Worm (Caenorhabditis elegans) whole organism, midembryonic: ENCODE results near the gene F13E6.1.
A peak's percentile ranks its signal among the peaks of the same experiment; 100 is the strongest.

Experiments used
- T22C8.4 ChIP-seq: fragments of 200-800 bp; sonication (Bioruptor generic); IDR thresholded peaks from 2 replicates; pipeline ENCODE4 v1.3.6; 2022; ENCODE audit warnings: missing genetic modification characterization, missing compliant biosample characterization
- cog-1 ChIP-seq: sonication (generic microtip); optimal IDR thresholded peaks from 2 replicates; lab custom pipeline; 2016; ENCODE audit warnings: missing genetic modification characterization, missing compliant biosample characterization
- flt-1 ChIP-seq: fragments of 200-800 bp; sonication (Bioruptor generic); IDR thresholded peaks from 2 replicates; pipeline ENCODE4 v1.3.6; 2022; ENCODE audit warnings: missing genetic modification characterization, missing compliant biosample characterization
- klf-2 ChIP-seq: fragments of 200-800 bp; sonication (Bioruptor generic); conservative IDR thresholded peaks from 2 replicates; pipeline ENCODE4 v1.3.6; 2022; ENCODE audit warnings: missing genetic modification reagents, missing genetic modification characterization, missing compliant biosample characterization
- med-1 ChIP-seq: sonication (generic microtip); optimal IDR thresholded peaks from 2 replicates; lab custom pipeline; 2017; ENCODE audit warnings: missing genetic modification characterization, mild to moderate bottlenecking, missing compliant biosample characterization, antibody characterized with exemption, missing genetic modification reagents; ENCODE audit not compliant: insufficient read depth
- ref-1 ChIP-seq: fragments of 200-800 bp; sonication (Bioruptor generic); conservative IDR thresholded peaks from 2 replicates; pipeline ENCODE4 v1.3.6; 2022; ENCODE audit warnings: missing genetic modification reagents, missing genetic modification characterization, missing compliant biosample characterization
- tab-1 ChIP-seq: fragments of 200-800 bp; sonication (Bioruptor generic); IDR thresholded peaks from 2 replicates; pipeline ENCODE4 v1.3.6; 2022; ENCODE audit warnings: missing genetic modification characterization, missing compliant biosample characterization
- ztf-23 ChIP-seq: fragments of 200-800 bp; sonication (Bioruptor generic); IDR thresholded peaks from 2 replicates; pipeline ENCODE4 v1.3.6; 2022; ENCODE audit warnings: missing genetic modification reagents, missing genetic modification characterization, missing compliant biosample characterization
- ztf-29 ChIP-seq: fragments of 200-800 bp; sonication (Bioruptor generic); IDR thresholded peaks from 2 replicates; pipeline ENCODE4 v1.3.6; 2022; ENCODE audit warnings: missing genetic modification reagents, missing genetic modification characterization, missing compliant biosample characterization

Gene F13E6.1

ce11 chrX:10667424-10668291 lies 9.3 kb downstream of the F13E6.1 start:
- TF ChIP-seq flt-1: peak; percentile 72
- TF ChIP-seq ref-1 (GFP tag; lab: Robert Waterston, UW): no peak
- TF ChIP-seq tab-1: 0 out of 2 replicates have a peak, but pooled peaks have one; percentile 32
- TF ChIP-seq ztf-23: peak; percentile 43; the same call in 1 of the 2 replicates
- no peak for TF ChIP-seq cog-1
- no peak for TF ChIP-seq med-1 (GFP tag; lab: Kevin White, UChicago)
- no peak for TF ChIP-seq T22C8.4
- TF ChIP-seq ztf-29 (GFP tag; lab: Robert Waterston, UW): no peak

DNA sequence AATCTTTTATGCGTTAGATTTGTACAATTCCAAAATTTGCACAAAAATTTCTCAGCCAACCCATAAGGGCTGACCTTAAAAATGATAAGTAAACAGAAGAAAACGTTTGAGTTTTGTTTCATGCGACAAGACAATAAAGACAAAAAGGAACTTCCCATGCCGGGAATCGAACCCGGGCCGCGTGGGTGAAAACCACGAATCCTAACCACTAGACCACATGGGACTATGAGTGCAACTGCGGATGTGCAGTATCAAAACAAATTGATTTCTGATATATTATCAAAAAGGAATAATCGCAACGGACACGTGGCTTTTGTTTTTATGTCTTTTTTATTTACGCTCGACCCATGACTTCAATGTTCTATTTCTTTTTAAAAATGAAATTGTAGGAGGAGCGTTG lies 10.0 kb downstream of the F13E6.1 start:
- TF ChIP-seq ztf-29 (GFP tag; lab: Robert Waterston, UW) (no peak), flt-1 (no peak), ref-1 (GFP tag; lab: Robert Waterston, UW) (no peak), T22C8.4 (no peak), klf-2 (GFP tag; lab: Robert Waterston, UW) (no peak), ztf-23 (no peak), med-1 (GFP tag; lab: Kevin White, UChicago) (no peak), cog-1 (no peak), tab-1 (no peak)

- TF ChIP-seq cog-1 (no peak), ref-1 (GFP tag; lab: Robert Waterston, UW) (no peak), med-1 (GFP tag; lab: Kevin White, UChicago) (no peak), tab-1 (no peak), flt-1 (no peak), T22C8.4 (no peak), klf-2 (GFP tag; lab: Robert Waterston, UW) (no peak), ztf-23 (no peak), ztf-29 (GFP tag; lab: Robert Waterston, UW) (no peak)
These were observed 12.2 kb downstream of the F13E6.1 start for ce11 chrX:10664759-10665158.

DNA sequence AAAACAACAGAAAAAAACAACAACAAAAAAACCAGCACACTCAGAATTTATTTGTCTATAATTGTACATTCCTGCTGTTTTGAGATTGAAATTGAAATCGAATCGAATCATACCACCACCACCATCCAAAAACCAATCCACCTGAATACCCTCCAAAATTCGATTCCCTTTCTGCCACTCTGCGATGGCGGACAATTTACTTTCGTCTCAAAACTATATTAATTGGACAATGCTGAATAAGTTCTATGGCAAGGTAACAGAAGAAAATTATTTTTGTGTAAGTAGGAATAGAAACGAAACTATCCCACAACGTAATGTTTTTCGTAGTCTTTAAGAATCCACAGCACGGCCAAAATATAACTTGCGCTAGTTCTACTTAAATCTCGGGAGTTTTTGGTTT lies 17.4 kb downstream of the F13E6.1 start:
- TF ChIP-seq med-1 (GFP tag; lab: Kevin White, UChicago): no peak
- TF ChIP-seq ref-1 (GFP tag; lab: Robert Waterston, UW): no peak
- TF ChIP-seq tab-1: no peak
- no peak for TF ChIP-seq klf-2 (GFP tag; lab: Robert Waterston, UW)
- no peak for TF ChIP-seq ztf-29 (GFP tag; lab: Robert Waterston, UW)
- TF ChIP-seq T22C8.4: no peak
- TF ChIP-seq cog-1: no peak
- TF ChIP-seq flt-1: no peak
- no peak for TF ChIP-seq ztf-23

ce11 chrX:10656604-10657003 lies 20.3 kb downstream of the F13E6.1 start:
- no peak for TF ChIP-seq ztf-23
- TF ChIP-seq med-1 (GFP tag; lab: Kevin White, UChicago): no peak
- no peak for TF ChIP-seq tab-1
- no peak for TF ChIP-seq ref-1 (GFP tag; lab: Robert Waterston, UW)
- TF ChIP-seq T22C8.4: no peak
- TF ChIP-seq flt-1: no peak
- no peak for TF ChIP-seq cog-1
- TF ChIP-seq ztf-29 (GFP tag; lab: Robert Waterston, UW): no peak
- no peak for TF ChIP-seq klf-2 (GFP tag; lab: Robert Waterston, UW)

DNA sequence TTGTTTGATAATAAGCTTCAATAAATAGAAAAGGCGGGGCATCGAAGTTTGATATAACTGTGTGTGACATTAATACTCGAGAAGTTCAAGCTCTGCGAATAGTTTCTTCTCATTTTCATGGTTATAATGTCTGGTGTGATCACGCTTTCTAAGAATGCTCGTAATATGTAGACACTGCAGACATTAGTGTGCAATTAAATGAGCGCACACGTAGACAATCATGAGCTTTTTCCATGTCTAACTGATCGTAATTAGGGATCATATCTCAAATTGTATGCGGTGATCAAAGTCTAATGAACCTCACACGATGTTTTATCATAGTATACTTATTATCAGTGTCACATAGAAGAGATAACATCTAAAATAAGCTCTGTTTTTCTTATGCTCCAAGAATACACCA lies 26.8 kb downstream of the F13E6.1 start:
- no peak for TF ChIP-seq ztf-23
- TF ChIP-seq klf-2 (GFP tag; lab: Robert Waterston, UW): no peak
- no peak for TF ChIP-seq ref-1 (GFP tag; lab: Robert Waterston, UW)
- TF ChIP-seq cog-1: no peak
- TF ChIP-seq flt-1: no peak
- no peak for TF ChIP-seq tab-1
- TF ChIP-seq T22C8.4: no peak
- TF ChIP-seq ztf-29 (GFP tag; lab: Robert Waterston, UW): no peak
- TF ChIP-seq med-1 (GFP tag; lab: Kevin White, UChicago): no peak

ce11 chrX:10647590-10648105 lies 29.3 kb downstream of the F13E6.1 start:
- TF ChIP-seq klf-2 (GFP tag; lab: Robert Waterston, UW) (no peak), T22C8.4 (no peak), ztf-23 (no peak), ref-1 (GFP tag; lab: Robert Waterston, UW) (no peak), cog-1 (no peak), flt-1 (no peak), ztf-29 (GFP tag; lab: Robert Waterston, UW) (no peak), tab-1 (no peak), med-1 (GFP tag; lab: Kevin White, UChicago) (no peak)

ce11 chrX:10645148-10645547 lies 31.8 kb downstream of the F13E6.1 start:
- no peak for TF ChIP-seq med-1 (GFP tag; lab: Kevin White, UChicago)
- TF ChIP-seq ztf-23: no peak
- TF ChIP-seq cog-1: no peak
- no peak for TF ChIP-seq flt-1
- no peak for TF ChIP-seq ztf-29 (GFP tag; lab: Robert Waterston, UW)
- TF ChIP-seq ref-1 (GFP tag; lab: Robert Waterston, UW): no peak
- no peak for TF ChIP-seq T22C8.4
- no peak for TF ChIP-seq klf-2 (GFP tag; lab: Robert Waterston, UW)
- TF ChIP-seq tab-1: no peak

DNA sequence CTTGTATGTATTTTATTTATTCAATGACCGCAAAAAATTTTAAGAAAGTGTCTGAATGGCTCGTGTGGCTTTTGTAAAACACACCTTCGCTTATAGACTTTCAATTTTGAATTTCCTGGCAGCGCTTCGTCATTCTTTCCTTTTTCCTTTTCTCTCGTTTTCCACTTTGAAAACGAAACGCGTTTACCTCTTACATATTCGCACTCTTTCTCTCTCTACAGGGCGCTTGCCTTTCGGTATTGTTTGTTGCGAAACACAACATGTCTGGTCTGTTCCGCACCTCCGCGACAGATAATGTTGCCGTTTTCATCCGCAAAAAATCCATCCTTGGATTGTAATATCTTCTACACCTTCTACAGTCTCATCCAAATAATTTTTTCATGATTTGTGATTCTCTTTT lies 36.3 kb downstream of the F13E6.1 start:
- TF ChIP-seq T22C8.4 (no peak), klf-2 (GFP tag; lab: Robert Waterston, UW) (no peak), flt-1 (no peak), ztf-23 (no peak), ref-1 (GFP tag; lab: Robert Waterston, UW) (no peak), ztf-29 (GFP tag; lab: Robert Waterston, UW) (no peak)

DNA sequence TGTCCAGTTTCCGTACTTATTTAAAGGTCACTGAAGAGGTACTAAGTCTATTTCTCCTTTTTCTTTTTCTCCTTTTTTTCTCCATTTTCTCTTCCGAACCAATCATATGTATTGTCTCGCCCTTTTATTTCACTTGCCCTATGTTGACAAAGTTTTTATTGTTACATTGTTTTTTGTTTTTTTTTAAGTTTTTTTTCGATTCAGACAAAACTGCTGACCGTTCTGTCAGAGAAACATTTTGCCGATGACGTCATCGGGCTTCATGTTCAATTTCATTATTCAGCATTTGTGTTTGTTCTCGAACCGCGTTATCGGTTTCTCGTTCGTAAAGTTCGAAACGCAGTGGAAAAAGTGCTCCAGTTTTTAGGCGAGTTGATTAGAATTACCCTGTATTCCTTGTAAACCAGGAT lies 37.5 kb downstream of the F13E6.1 start:
- TF ChIP-seq tab-1: no peak
- TF ChIP-seq flt-1: no peak
- TF ChIP-seq T22C8.4: no peak
- no peak for TF ChIP-seq ztf-23
- TF ChIP-seq cog-1: no peak
